Worm (Caenorhabditis elegans) whole organism, young adult: ENCODE results near the gene K10G4.5.

Experiments used
- B0336.3 ChIP-seq: fragments of 200-800 bp; sonication (Bioruptor generic); IDR thresholded peaks from 2 replicates; pipeline ENCODE4 v1.3.6; 2022; ENCODE audit warnings: missing genetic modification characterization, missing compliant biosample characterization
- C17E4.6 ChIP-seq: fragments of 200-800 bp; sonication (Bioruptor generic); IDR thresholded peaks from 2 replicates; pipeline ENCODE4 v1.3.6; 2022; ENCODE audit warnings: missing genetic modification reagents, missing genetic modification characterization, missing compliant biosample characterization
- ceh-79 ChIP-seq: sonication (generic microtip); optimal IDR thresholded peaks from 2 replicates; lab custom pipeline; 2017; ENCODE audit warnings: mild to moderate bottlenecking, missing genetic modification characterization, missing compliant biosample characterization
- him-1 ChIP-seq: sonication (generic microtip); optimal IDR thresholded peaks from 2 replicates; lab custom pipeline; 2016; ENCODE audit warnings: missing genotype, missing genetic modification reagents, missing genetic modification characterization, missing compliant biosample characterization
- madf-10 ChIP-seq: sonication (generic microtip); optimal IDR thresholded peaks from 2 replicates; lab custom pipeline; 2016; ENCODE audit warnings: mild to moderate bottlenecking, missing genetic modification characterization, missing compliant biosample characterization
- mes-4 ChIP-seq: sonication (generic microtip); optimal IDR thresholded peaks from 2 replicates; lab custom pipeline; 2016; ENCODE audit warnings: missing genotype, missing genetic modification characterization, missing compliant biosample characterization
- nfya-2 ChIP-seq: fragments of 200-800 bp; sonication (Bioruptor generic); IDR thresholded peaks from 2 replicates; pipeline ENCODE4 v1.3.6; 2022; ENCODE audit warnings: missing genetic modification reagents, missing genetic modification characterization, missing compliant biosample characterization
- snpc-3.4 ChIP-seq: sonication (generic microtip); optimal IDR thresholded peaks from 2 replicates; lab custom pipeline; 2017; ENCODE audit warnings: missing genetic modification characterization, mild to moderate bottlenecking, missing compliant biosample characterization, antibody characterized with exemption, moderate library complexity, missing genotype, missing genetic modification reagents
- snpc-4 ChIP-seq, 5 experiments: fragments of 150-350 bp in 1 of 5; sonication (generic microtip) in 4 of 5; optimal IDR thresholded peaks; 2 replicates each; lab custom pipeline; 2014 to 2018; ENCODE audit warnings: missing genetic modification characterization in 5 of 5, missing biosample characterization in 3 of 5, antibody characterized with exemption in 2 of 5, mild to moderate bottlenecking in 2 of 5, missing compliant biosample characterization in 2 of 5, missing genotype in 2 of 5, moderate library complexity in 2 of 5, missing genetic modification reagents in 1 of 5
- tlf-1 ChIP-seq: fragments of 200-800 bp; sonication (Bioruptor generic); optimal IDR thresholded peaks from 2 replicates; lab custom pipeline; 2018; ENCODE audit warnings: mild to moderate bottlenecking, missing genetic modification characterization, missing compliant biosample characterization
- unc-62 ChIP-seq: fragments of 150-350 bp; optimal IDR thresholded peaks from 2 replicates; lab custom pipeline; 2014; ENCODE audit warnings: missing biosample characterization, missing genetic modification reagents, missing genetic modification characterization
- ztf-18 ChIP-seq: sonication (generic microtip); optimal IDR thresholded peaks from 2 replicates; lab custom pipeline; 2016; ENCODE audit warnings: missing genotype, mild to moderate bottlenecking, missing genetic modification characterization, missing compliant biosample characterization

DNA sequence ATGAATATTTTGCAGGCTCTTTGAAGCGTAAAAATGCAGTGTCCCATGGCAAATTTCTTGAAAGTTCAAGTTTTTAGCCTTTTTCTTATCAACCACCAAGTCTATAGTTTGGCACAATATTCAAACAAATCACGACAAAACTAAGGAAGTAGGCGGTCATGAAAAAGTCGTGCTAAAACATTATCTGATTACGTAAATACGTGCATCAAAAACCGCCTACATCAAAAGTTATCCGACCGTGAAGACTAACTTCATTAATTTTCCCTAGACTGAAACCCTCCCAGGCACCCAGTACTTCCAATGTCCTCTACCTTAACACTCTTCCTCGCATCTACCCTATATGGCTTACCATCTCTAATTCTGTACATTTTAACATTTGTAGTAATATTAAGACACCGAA is 27.2 kb upstream of the K10G4.5 start, which contains the start of gene srg-44:
- TF ChIP-seq snpc-4 (GFP tag; optimal IDR thresholded peaks at IDR 0.05; lab: Kevin White, UChicago) (no peak), snpc-4 (tag; optimal IDR thresholded peaks at IDR 0.05; lab: Kevin White, UChicago) (no peak), B0336.3 (GFP tag; lab: Robert Waterston, UW) (no peak), him-1 (tag; lab: Kevin White, UChicago) (no peak), ceh-79 (tag; lab: Kevin White, UChicago) (no peak), nfya-2 (GFP tag; lab: Robert Waterston, UW) (no peak), mes-4 (tag; lab: Kevin White, UChicago) (no peak), C17E4.6 (GFP tag; lab: Robert Waterston, UW) (no peak), ztf-18 (tag; lab: Kevin White, UChicago) (no peak), unc-62 (GFP tag; lab: Kevin White, UChicago) (no peak), snpc-3.4 (tag; lab: Kevin White, UChicago) (no peak), madf-10 (tag; lab: Kevin White, UChicago) (no peak), tlf-1 (no peak)
